Fruit fly (Drosophila melanogaster) ovary, adult (tissue): ENCODE measurements around the gene Uqcc1.

ENCODE experiments used
- CG17801 ChIP-seq: fragments of 200-800 bp; optimal IDR thresholded peaks from 2 replicates; lab custom pipeline; 2019; ENCODE audit warnings: missing biosample characterization, mild to moderate bottlenecking, missing genetic modification characterization, moderate library complexity; ENCODE audit not compliant: partially characterized antibody

The Uqcc1 gene

DNA sequence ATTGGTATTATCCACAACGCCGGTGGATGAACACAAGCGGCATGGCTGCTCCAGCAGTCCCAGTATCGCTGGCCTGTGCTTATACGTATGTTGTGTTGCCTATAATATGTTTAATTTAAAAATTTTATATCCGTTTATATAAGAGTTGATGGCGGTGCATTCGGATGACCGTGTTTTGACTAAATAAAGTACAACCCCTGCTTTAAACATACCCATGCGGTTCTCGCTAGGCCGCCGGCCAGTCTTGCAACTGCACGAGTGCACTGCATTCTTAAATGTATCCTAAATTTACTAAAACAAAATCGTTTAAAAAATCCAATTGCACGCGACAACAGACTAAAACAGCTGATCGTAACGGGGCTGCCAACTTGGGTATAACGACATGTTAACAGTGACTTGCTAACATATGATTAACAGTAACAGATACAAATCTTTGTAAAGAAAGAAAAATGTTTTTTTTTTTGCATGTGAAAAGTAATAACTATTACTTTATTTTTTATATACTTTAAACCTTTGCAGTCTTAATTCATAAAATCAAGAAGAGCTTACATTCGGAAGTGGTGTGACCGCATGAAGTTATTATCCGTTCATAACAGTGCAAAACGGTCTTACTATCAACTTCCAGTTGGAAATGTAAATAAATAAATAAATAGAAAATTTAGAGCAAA lies at the start of gene Uqcc1, which contains the start of gene Surf1:
Gene Uqcc1, minus strand, starts transcription at position 356 of the 668 bp plus-strand sequence.
Gene Surf1, plus strand, starts transcription at position 594 of the 668 bp plus-strand sequence.
- TF ChIP-seq CG17801: no peak

DNA sequence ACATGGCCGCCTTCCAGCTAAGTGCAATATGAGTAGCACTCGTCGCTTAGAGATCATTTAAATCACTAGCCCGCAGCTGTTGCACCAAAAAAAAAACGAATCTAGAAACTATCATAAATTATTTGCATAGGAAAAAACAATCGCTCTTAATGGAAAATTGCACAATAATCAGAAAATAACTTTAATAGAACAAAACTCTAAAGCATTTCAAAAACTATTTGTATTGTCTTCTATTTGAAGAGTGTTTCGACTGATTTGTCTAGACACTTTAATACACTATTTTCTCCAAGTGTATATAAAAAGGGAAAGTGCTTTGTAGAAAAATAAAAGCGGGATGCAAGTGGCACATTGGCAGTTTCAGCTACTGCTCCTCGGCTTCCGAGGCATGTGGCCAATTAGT lies 48.5 kb upstream of the Uqcc1 start:
- no peak for TF ChIP-seq CG17801

DNA sequence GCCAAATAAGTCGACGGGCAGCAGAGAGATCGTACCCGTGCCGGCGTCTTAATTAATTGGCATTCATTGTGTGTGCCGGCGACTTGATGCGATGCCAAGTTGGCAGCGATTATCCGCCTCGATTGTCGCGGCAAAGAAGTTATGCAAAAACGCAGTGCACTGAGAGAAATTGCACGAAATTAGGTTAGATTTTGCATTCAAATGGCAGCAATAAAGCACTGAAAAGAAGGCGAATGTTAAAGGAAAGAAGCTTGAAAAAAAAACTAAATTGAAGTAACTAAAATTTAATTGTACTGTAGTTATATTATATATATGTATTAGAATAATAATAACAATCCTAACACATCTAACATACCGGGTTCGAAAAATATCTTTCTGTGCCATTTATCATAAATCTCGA lies 45.2 kb upstream of the Uqcc1 start:
- TF ChIP-seq CG17801: no peak

DNA sequence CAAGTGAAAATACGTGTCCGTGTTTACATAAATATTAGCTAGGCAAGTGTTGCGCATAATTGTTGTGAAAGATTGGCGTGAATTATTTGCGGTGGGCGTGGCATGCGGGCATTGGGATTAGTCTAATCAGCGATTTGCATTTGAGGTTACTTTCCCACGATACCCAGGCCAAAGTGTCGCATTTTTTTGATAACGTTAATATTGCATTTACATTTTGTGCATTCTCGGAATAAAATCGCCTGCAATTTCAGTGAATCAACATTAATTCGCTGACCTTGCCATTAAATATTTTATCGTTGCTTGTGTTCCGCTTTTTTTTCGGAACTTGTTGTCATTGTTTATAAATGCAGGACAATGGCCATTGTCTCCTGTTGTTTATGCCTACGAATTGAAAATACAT lies 44.4 kb upstream of the Uqcc1 start:
- no peak for TF ChIP-seq CG17801

DNA sequence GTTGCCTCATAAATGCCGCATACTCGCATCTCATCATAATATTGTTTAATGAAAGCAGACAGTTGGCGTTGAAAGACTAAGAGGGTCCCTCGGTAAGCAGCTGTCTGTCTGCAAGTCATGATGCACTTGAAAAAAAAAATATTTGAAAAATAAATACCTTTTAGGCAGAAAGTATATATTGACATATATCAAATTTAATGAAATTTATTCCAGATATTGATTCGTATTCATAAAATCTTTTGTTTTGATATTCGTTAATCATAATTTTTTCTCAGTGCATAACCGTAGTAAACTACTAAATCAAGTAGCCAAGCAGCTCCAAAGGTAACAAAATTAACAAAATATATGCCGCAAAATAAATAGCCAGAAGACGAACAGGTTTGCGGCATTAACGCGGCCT lies 43.9 kb upstream of the Uqcc1 start:
- TF ChIP-seq CG17801: no peak

DNA sequence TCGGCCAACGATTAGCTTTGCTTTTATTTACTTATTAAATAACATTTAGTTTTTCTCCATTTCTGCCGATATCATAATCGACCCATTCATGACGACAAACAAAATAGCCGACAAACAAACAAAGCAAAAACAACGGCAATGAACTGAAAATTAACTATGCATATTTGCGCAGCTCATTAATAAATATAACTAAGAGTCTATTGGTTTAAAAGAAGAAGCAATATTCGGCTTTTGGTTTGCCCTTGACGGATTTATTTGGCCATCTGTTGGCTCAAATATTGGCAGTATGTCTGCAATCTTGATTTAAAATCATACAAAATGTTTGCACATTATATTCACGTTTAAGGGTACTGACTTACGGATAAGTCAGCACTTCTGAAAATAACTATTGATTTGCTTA lies 42.1 kb upstream of the Uqcc1 start:
- TF ChIP-seq CG17801: no peak

DNA sequence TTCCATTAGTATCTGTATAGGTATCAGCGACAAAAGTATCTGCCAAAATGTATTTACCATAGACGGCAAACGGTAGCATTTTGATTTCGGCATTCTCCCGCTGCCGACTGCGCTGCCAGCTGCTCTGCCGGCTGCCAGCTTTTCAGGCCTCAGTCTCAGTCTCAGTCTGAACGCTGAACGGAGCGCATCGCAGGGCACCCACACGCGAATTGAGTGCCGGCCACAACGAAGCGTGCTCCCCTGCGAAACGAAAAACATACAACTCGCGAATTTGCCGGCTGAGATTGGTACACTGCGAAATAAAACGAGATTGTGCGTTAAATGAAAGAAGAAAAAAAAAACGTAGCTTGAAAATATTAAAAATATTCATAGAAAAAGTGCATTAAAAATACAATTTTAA lies 40.8 kb upstream of the Uqcc1 start, which contains the start of gene Mp:
Gene Mp, plus strand, starts transcription at position 152 of the 400 bp plus-strand sequence.
- TF ChIP-seq CG17801: no peak

DNA sequence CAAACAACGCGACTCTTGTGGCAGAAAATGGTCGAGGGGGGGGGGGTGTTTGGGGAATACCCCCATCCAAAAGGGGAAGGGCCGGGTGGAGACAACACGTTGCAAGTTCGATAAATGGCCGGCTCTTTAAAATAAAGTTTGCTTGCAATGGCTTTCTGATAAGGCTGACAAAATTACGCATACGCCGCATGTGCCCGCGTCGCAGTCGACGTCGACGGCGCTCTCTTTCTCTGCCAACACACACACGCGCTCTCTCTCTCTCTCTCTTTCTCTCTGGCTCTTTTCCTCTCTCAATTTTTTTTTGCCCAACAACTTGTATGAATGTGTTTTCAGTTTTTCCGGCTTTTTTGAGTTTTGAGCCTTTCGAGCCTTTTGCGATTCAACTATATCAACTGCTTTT lies 39.5 kb upstream of the Uqcc1 start:
- TF ChIP-seq CG17801: no peak

DNA sequence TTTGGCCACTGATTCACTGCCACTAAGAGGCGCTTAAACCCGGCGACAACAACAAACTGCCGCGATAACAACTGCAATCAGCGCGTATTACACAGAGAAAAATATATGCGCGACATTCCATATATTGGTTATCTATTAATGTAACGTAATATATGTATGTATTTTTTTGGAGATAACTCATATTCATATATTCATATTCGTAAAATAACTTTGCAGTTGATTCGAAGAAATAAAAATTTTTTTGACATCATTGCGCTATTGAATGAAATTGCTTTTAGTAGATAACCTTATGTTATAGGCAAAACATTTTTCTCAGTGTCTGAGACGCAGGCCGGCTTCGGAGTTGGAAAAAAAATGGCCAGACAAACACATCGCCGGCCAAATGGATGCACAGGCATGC lies 39.0 kb upstream of the Uqcc1 start:
- no peak for TF ChIP-seq CG17801

DNA sequence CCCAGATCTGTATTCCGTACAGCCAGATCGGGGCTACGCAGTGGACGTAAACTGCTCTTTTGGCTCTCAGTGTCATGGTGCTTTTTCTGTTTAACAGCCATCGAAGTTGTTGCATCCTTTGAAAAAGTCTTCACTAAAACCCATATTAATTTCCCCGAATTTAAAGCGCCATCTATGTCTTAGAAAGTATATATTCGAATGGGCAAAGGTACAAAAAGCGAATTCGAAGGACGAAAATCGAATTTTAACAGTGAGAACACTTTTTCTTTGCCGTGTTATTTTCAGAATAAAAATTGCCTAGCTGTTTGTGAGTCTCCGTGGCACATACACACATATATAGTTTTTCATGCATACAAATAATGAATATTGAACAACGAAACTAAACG lies 37.4 kb upstream of the Uqcc1 start:
- no peak for TF ChIP-seq CG17801

DNA sequence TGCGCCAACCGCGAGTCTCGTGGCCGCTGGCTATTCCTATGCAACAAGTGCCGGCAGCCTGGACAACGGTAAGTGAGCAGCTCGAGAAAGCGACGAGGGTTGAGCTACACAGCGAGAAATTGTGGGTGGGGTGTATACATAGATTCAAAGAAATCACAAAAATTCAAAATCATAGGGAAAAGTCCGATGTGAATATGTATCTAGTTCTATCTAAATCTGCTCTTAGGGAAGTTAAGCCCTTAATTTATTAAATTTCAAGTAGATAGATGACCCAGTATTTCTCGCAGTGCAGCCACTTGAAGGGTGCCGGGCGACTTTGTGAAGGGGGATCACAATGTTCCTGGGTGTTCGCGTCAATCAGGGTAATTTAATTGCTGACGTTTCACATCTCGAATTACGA lies 35.4 kb upstream of the Uqcc1 start:
- no peak for TF ChIP-seq CG17801

DNA sequence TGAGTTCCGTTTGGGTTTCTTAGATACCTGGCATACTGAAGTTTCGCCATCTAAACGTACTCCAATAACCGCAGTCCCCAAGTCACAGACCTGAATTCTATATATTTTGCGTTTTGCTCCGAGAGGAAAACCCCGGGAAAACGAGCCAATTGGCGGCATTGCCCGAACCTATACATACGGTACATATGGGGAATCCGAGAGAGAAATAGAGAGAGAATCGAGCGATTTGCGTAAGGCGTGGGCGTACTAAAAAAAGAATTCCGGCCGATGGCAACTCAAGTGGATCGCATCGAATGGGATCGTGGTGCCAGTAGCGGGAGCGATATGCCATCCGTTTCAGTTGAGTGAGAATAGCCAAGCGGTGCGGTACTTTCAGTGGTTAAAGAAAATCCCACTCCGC lies 32.4 kb upstream of the Uqcc1 start, which contains the start of gene bin:
Gene bin, plus strand, starts transcription at position 335 of the 400 bp plus-strand sequence.
- TF ChIP-seq CG17801: no peak

DNA sequence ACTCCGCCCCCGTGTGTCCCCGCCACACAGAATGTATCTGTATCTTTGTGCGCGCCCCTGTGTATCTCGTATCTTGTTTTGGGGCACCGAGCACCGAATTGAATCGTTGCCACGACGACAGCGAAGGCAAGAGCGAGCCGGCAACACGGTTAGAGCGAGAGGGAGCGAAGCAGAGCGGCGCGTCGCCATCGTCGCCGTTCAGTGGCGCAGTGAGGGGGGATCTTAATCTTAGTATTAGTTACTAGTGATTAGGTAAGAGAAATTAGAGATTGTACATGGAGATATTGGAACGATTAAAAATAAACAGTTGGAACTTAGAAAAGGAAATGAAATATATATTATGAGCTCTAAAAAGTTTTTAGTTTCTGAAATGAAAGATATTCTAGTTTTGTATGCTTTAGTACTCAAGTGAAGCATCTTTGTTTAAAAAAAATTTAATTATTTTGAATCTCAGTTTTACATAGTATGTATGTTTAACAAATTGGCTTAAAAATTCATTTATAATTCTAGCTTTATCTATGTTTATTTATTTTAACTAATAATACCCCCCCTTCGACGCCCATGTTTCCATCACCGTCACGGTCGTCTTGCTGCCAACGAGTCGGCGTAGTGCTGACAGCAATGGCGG lies 31.1 kb upstream of the Uqcc1 start:
- TF ChIP-seq CG17801: no peak

DNA sequence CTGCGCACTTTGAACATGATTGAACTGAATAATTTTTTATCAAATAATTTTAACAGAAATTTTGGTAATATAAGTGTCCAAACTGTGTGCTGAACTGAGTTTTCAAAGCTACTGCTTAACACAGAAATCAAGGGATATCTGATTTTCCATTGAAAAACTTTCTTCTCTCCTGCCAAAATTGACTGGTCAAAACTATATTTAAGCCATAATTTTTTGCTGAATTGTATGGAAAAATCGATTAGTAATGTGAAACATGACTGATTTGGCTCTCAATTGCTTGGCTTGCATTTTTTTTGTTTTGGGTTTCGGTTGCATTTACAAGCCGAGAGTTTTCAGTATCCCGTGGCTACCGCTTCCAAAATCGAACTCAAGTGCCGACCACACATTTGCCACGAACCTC lies 26.6 kb upstream of the Uqcc1 start, which contains the start of the genes CG32388 and CG43439:
Gene CG32388, minus strand, starts transcription at position 101 of the 400 bp plus-strand sequence.
Gene CG43439, minus strand, starts transcription at position 101 of the 400 bp plus-strand sequence.
- no peak for TF ChIP-seq CG17801

DNA sequence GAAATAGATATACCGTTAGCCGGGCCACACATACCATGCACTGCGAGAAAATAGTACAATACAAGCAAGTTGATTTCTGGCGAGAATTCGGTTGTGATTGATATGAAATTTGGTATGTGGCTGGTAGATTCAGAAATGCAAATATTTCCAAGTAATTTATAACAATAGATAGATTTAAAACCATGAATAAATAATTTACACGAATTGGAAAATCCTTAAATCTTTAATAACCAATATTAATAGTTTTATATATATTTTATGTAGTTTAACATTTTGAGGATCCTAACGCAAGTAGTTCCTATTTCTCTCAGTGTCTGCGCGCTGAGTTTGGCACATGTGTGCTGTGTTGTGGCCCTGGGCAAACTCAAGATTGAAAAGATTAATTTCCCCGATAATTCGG lies 23.9 kb upstream of the Uqcc1 start:
- no peak for TF ChIP-seq CG17801

DNA sequence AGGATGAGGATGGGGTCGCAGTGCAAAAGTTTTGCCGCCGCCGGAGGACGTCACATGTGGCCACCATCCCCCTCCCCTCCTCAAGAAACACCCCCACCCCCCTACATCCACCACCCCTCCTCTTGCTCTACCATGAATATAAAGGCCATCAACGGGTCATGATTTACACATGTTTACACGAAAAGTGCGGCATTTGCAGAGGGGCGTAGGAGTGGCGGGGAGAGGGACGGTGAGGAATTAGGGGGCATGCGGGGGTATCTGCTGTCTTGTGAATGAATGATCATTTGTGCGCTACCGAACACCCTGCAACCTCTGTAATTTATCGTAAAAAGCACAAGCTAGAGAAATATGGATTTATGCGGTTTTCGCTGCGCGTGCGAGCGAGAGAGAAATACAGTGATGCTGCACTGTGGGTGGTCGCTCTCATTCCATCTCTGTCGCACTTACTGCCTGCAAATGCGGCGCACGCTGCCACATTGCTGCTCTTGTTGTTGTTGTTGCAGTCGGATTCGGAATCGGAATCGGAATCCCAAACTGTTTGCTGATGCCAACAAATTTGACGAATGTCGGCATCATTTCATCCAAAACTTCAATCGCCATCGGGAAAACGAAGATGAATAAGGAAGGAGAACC lies 23.3 kb upstream of the Uqcc1 start:
- TF ChIP-seq CG17801: no peak

DNA sequence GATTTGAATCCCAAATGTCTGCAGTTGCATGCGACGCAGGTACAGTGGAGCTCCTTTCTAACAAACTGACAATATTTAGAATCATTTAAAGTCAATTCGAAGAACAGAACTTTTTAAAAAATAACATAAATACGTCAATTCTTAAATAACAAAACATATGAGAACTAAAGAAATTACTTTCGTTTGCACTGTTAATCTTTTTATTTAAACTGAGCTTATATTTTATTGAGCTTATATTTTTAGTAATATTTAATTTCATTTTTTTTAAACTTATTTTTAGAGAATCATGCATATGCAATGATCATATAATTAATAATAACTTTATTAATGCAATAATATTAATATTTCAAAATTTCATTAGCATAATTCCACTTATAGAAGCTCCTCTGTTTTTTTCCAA lies 22.6 kb upstream of the Uqcc1 start:
- TF ChIP-seq CG17801: no peak
